Fruit fly (Drosophila melanogaster): ENCODE data around the gene rod.

The rod gene

DNA sequence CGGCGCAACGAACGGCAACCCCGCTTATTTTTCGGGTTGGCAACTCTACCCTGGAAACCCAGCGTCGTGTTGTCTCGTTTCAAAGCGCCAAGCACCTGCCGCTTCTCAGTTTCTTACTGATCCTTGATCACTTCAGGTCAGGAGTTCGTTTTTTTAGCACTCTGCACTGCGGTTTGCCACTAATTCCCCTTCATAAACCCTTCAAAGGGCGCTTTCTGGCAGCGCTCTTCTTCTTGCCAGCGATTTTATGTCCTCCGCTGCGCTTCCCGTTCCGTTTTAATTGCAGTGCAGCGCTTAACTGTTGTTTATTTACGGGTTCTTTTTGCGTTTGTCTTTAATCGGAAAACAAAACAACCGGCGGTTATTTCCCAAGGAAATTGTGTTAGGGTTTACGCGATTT is 719 bp upstream of the rod start:
- no peak for TF ChIP-seq jim (GFP tag; optimal IDR thresholded peaks at IDR 0.05)
- no peak for TF ChIP-seq CrebA (GFP tag; optimal IDR thresholded peaks at IDR 0.05; ENCODE audit: borderline replicate concordance)
- TF ChIP-seq Dfd (GFP tag; optimal IDR thresholded peaks at IDR 0.05), result no peak
- no peak for TF ChIP-seq tai (GFP tag; optimal IDR thresholded peaks at IDR 0.05)
- TF ChIP-seq woc (GFP tag; optimal IDR thresholded peaks at IDR 0.05), result no peak
- no peak for TF ChIP-seq Vsx2 (GFP tag; optimal IDR thresholded peaks at IDR 0.05; ENCODE audit: partially characterized antibody)
- no peak for TF ChIP-seq dsf (GFP tag; optimal IDR thresholded peaks at IDR 0.05; ENCODE audit: borderline replicate concordance)
- TF ChIP-seq Mio (GFP tag; optimal IDR thresholded peaks at IDR 0.05), result no peak
- TF ChIP-seq Hr83 (GFP tag; optimal IDR thresholded peaks at IDR 0.05; ENCODE audit: poor library complexity, severe bottlenecking), result no peak
- TF ChIP-seq N (GFP tag; optimal IDR thresholded peaks at IDR 0.05), result no peak
- no peak for TF ChIP-seq Hr78 (GFP tag; optimal IDR thresholded peaks at IDR 0.05)

DNA sequence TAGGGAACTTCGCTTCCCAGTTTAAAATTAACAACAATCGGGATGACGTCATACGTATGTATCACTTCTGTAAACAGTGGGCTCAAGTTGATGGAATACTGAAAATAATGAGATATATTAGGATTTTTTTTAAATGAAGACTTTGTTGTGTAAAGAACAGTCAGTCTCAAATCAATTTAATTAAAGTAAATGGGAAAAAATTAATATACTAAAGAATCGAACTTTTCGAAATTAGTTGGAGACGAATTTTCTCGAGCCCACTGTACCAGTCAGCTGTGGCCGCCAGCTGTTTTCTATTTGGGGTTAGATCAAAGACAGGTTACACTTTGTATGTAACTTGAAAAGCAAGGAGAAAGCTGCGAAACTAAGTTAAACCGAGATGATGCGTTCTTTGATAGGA is 7.6 kb downstream of the rod start, which contains the start of gene CG1635:
Gene CG1635 (plus strand): TSS at position 300 of the 400 bp plus-strand sequence.
- TF ChIP-seq dl (GFP tag; optimal IDR thresholded peaks at IDR 0.05; ENCODE audit: insufficient read depth in 1 of 2, partially characterized antibody in 2 of 2), result no peak
- TF ChIP-seq jim (GFP tag; optimal IDR thresholded peaks at IDR 0.05), result no peak
- peak; percentile 97 for TF ChIP-seq psq (GFP tag; optimal IDR thresholded peaks at IDR 0.05)
- no peak for TF ChIP-seq CrebA (GFP tag; optimal IDR thresholded peaks at IDR 0.05; ENCODE audit: borderline replicate concordance)
- TF ChIP-seq Myc (optimal IDR thresholded peaks at IDR 0.05), result no peak
- peak; percentile 97 for TF ChIP-seq CG9705 (GFP tag; optimal IDR thresholded peaks at IDR 0.05)
- peak; percentile 99 for TF ChIP-seq rgr (GFP tag; optimal IDR thresholded peaks at IDR 0.05)
- peak; percentile 97 for TF ChIP-seq fru (GFP tag; optimal IDR thresholded peaks at IDR 0.05)
- peak; percentile 97 for TF ChIP-seq h (GFP tag; optimal IDR thresholded peaks at IDR 0.05)
- TF ChIP-seq brk (GFP tag; optimal IDR thresholded peaks at IDR 0.05), result no peak
- no peak for TF ChIP-seq N (GFP tag; optimal IDR thresholded peaks at IDR 0.05)
- TF ChIP-seq dmrt93B (GFP tag; optimal IDR thresholded peaks at IDR 0.05), result peak; percentile 95
- TF ChIP-seq sage (GFP tag; optimal IDR thresholded peaks at IDR 0.05), result no peak
- TF ChIP-seq Abd-B (GFP tag; optimal IDR thresholded peaks at IDR 0.05), result no peak
- peak; percentile 96 for TF ChIP-seq dsf (GFP tag; optimal IDR thresholded peaks at IDR 0.05; ENCODE audit: borderline replicate concordance)
- TF ChIP-seq foxo (GFP tag; optimal IDR thresholded peaks at IDR 0.05), result peak; percentile 95 to 99
- TF ChIP-seq Rel (GFP tag; optimal IDR thresholded peaks at IDR 0.05), result peak; percentile 87
- TF ChIP-seq Rel (tag; optimal IDR thresholded peaks at IDR 0.05), result peak; percentile 92
- TF ChIP-seq sv (GFP tag; optimal IDR thresholded peaks at IDR 0.05), result peak; percentile 98
- TF ChIP-seq HLH106 (tag; optimal IDR thresholded peaks at IDR 0.05), result peak; percentile 99
- TF ChIP-seq pan (optimal IDR thresholded peaks at IDR 0.05), result no peak
- no peak for TF ChIP-seq Hnf4 (GFP tag; optimal IDR thresholded peaks at IDR 0.05)
- peak; percentile 98 for TF ChIP-seq OdsH (GFP tag; optimal IDR thresholded peaks at IDR 0.05)
- TF ChIP-seq ey (GFP tag; optimal IDR thresholded peaks at IDR 0.05), result peak; percentile 97
- TF ChIP-seq tai (GFP tag; optimal IDR thresholded peaks at IDR 0.05), result no peak
- peak; percentile 97 for TF ChIP-seq CG32264 (GFP tag; optimal IDR thresholded peaks at IDR 0.05)
- peak; percentile 93 for TF ChIP-seq GATAd (GFP tag; optimal IDR thresholded peaks at IDR 0.05)
- peak; percentile 99 for TF ChIP-seq Sp1 (GFP tag; optimal IDR thresholded peaks at IDR 0.05)
- peak; percentile 99 for TF ChIP-seq br (GFP tag; optimal IDR thresholded peaks at IDR 0.05)
- TF ChIP-seq Hr83 (GFP tag; optimal IDR thresholded peaks at IDR 0.05; ENCODE audit: poor library complexity, severe bottlenecking), result peak; percentile 67
- no peak for TF ChIP-seq lola (GFP tag; optimal IDR thresholded peaks at IDR 0.05)

DNA sequence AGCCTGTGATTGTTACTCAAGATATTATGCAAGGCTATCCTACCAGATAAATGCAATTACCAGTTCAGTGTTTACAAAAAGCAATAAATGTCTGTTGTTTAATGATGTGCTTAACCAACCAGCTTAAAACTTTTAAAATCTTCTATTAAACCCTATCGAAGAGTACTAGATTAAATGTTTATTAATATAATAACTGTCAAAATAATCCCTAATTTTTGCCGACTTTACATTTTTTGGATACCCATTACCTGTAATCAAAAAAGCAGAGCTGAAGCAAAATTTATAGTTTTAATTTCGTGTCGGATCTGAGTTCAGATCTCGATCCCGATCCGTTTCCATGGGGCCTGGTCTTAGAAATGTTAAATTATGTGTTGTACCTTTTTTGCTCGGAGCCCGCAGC is 9.5 kb downstream of the rod start, which contains the start of gene CG1638:
Gene CG1638 (plus strand): TSS at position 301 of the 400 bp plus-strand sequence.
- no peak for TF ChIP-seq sage (GFP tag; optimal IDR thresholded peaks at IDR 0.05)
- TF ChIP-seq psq (GFP tag; optimal IDR thresholded peaks at IDR 0.05), result no peak
- TF ChIP-seq dsf (GFP tag; optimal IDR thresholded peaks at IDR 0.05; ENCODE audit: borderline replicate concordance), result no peak
- no peak for TF ChIP-seq sv (GFP tag; optimal IDR thresholded peaks at IDR 0.05)
- no peak for TF ChIP-seq Hnf4 (GFP tag; optimal IDR thresholded peaks at IDR 0.05)
- TF ChIP-seq dl (GFP tag; optimal IDR thresholded peaks at IDR 0.05; ENCODE audit: insufficient read depth in 1 of 2, partially characterized antibody in 2 of 2), result no peak
- no peak for TF ChIP-seq Abd-B (GFP tag; optimal IDR thresholded peaks at IDR 0.05)
- TF ChIP-seq Dif (GFP tag; optimal IDR thresholded peaks at IDR 0.05; ENCODE audit: partially characterized antibody), result no peak
- TF ChIP-seq fru (GFP tag; optimal IDR thresholded peaks at IDR 0.05), result no peak
- TF ChIP-seq h (GFP tag; optimal IDR thresholded peaks at IDR 0.05), result no peak
- no peak for TF ChIP-seq dmrt93B (GFP tag; optimal IDR thresholded peaks at IDR 0.05)
- no peak for TF ChIP-seq br (GFP tag; optimal IDR thresholded peaks at IDR 0.05)
- TF ChIP-seq CG9705 (GFP tag; optimal IDR thresholded peaks at IDR 0.05), result no peak
- no peak for TF ChIP-seq pan (optimal IDR thresholded peaks at IDR 0.05)
- no peak for TF ChIP-seq foxo (GFP tag; optimal IDR thresholded peaks at IDR 0.05)
